Worm (Caenorhabditis elegans): ENCODE data around the gene srg-11.

srg-11 gene

DNA sequence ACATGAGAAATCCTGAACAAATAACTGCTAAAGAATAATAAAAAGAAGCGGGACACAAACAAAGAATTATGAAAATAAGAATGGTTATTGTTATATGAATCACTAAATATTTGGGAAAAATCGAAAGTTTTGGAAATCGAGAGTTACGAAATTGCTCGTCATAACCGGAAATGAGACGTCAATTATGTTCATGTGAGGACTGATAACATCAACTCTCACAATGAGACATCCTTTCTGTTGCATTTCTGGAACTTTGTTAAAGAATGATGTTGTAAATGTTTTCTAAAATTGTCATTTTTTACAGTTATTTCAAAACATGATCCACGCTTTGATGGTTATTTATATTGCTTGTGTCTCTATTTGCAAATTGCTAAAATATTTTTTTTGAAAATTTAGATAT lies 31.9 kb upstream of the srg-11 start, which contains the start of gene T23F11.6:
Gene T23F11.6, minus strand, starts transcription at position 45 of the 400 bp plus-strand sequence.
- TF ChIP-seq ceh-88 (GFP tag; IDR thresholded peaks at IDR 0.05) (no peak), sox-4 (tag; optimal IDR thresholded peaks at IDR 0.05) (no peak), skn-1 (tag; optimal IDR thresholded peaks at IDR 0.05) (no peak), pag-3 (tag; optimal IDR thresholded peaks at IDR 0.05; ENCODE audit: borderline replicate concordance, insufficient read depth) (no peak), nhr-90 (tag; optimal IDR thresholded peaks at IDR 0.05; ENCODE audit: poor library complexity) (no peak), snpc-4 (tag; optimal IDR thresholded peaks at IDR 0.05) (no peak), lir-3 (tag; optimal IDR thresholded peaks at IDR 0.05; ENCODE audit: poor library complexity) (no peak), vab-15 (tag; optimal IDR thresholded peaks at IDR 0.05) (no peak), mef-2 (tag; optimal IDR thresholded peaks at IDR 0.05) (no peak), elt-3 (tag; optimal IDR thresholded peaks at IDR 0.05) (no peak), alr-1 (tag; optimal IDR thresholded peaks at IDR 0.05; ENCODE audit: borderline replicate concordance) (no peak)

ce11 chrIII:4649363-4649768 lies 30.4 kb upstream of the srg-11 start:
- TF ChIP-seq lin-13 (GFP tag; optimal IDR thresholded peaks at IDR 0.05) (peak; percentile 91), F16B12.6 (tag; optimal IDR thresholded peaks at IDR 0.05) (peak; percentile 51), pqm-1 (tag; optimal IDR thresholded peaks at IDR 0.05) (peak; percentile 40), sup-37 (GFP tag; optimal IDR thresholded peaks at IDR 0.05) (peak; percentile 76), lin-15B (tag; optimal IDR thresholded peaks at IDR 0.05) (peak; percentile 60), mab-9 (GFP tag; IDR thresholded peaks at IDR 0.05) (peak; percentile 73), swsn-7 (tag; optimal IDR thresholded peaks at IDR 0.05) (peak; percentile 92), dpl-1 (GFP tag; optimal IDR thresholded peaks at IDR 0.05) (peak; percentile 72 to 78 (median 72)), mdl-1 (tag; optimal IDR thresholded peaks at IDR 0.05) (peak; percentile 94 to 100), fos-1 (tag; optimal IDR thresholded peaks at IDR 0.05) (peak; percentile 65), elt-3 (tag; optimal IDR thresholded peaks at IDR 0.05) (peak in 5 of 6 experiments; percentile 36 to 97 (median 82)), isw-1 (GFP tag; IDR thresholded peaks at IDR 0.05) (peak; percentile 81), C16A3.4 (tag; optimal IDR thresholded peaks at IDR 0.05) (peak; percentile 92), pax-3 (tag; optimal IDR thresholded peaks at IDR 0.05) (peak; percentile 84), xbp-1 (tag; optimal IDR thresholded peaks at IDR 0.05) (peak; percentile 89), blmp-1 (tag; optimal IDR thresholded peaks at IDR 0.05) (peak; percentile 84), hpl-2 (GFP tag; optimal IDR thresholded peaks at IDR 0.05) (peak; percentile 91), aha-1 (tag; optimal IDR thresholded peaks at IDR 0.05) (peak; percentile 55), unc-62 (GFP tag; optimal IDR thresholded peaks at IDR 0.05) (no peak), vab-15 (tag; optimal IDR thresholded peaks at IDR 0.05) (peak; percentile 58), mep-1 (tag; optimal IDR thresholded peaks at IDR 0.05) (peak; percentile 96), ceh-63 (GFP tag; optimal IDR thresholded peaks at IDR 0.05) (no peak), lin-39 (tag; optimal IDR thresholded peaks at IDR 0.05) (peak; percentile 7), efl-3 (GFP tag; optimal IDR thresholded peaks at IDR 0.05) (no peak), nhr-47 (tag; optimal IDR thresholded peaks at IDR 0.05) (peak; percentile 94), egl-27 (tag; optimal IDR thresholded peaks at IDR 0.05) (peak; percentile 84 to 85), aly-2 (tag; optimal IDR thresholded peaks at IDR 0.05) (no peak), nhr-77 (tag; optimal IDR thresholded peaks at IDR 0.05) (peak; percentile 95), nhr-28 (tag; optimal IDR thresholded peaks at IDR 0.05) (peak; percentile 9), hlh-17 (GFP tag; optimal IDR thresholded peaks at IDR 0.05; ENCODE audit: borderline replicate concordance) (no peak), pag-3 (tag; optimal IDR thresholded peaks at IDR 0.05; ENCODE audit: borderline replicate concordance, insufficient read depth) (peak; percentile 12), lir-3 (tag; optimal IDR thresholded peaks at IDR 0.05; ENCODE audit: poor library complexity) (peak; percentile 79), unc-130 (tag; optimal IDR thresholded peaks at IDR 0.05) (peak; percentile 90), lin-35 (GFP tag; optimal IDR thresholded peaks at IDR 0.05) (peak; percentile 83 to 91), fkh-10 (GFP tag; optimal IDR thresholded peaks at IDR 0.05) (no peak), rnt-1 (tag; optimal IDR thresholded peaks at IDR 0.05) (peak; percentile 90), ets-5 (GFP tag; IDR thresholded peaks at IDR 0.05) (no peak), unc-98 (GFP tag; IDR thresholded peaks at IDR 0.05) (peak; percentile 51; the same call in 1 of the 2 replicates), unc-86 (tag; optimal IDR thresholded peaks at IDR 0.05) (peak; percentile 89), alr-1 (tag; optimal IDR thresholded peaks at IDR 0.05; ENCODE audit: borderline replicate concordance) (no peak), nhr-19 (GFP tag; conservative IDR thresholded peaks at IDR 0.05) (peak; percentile 92), nhr-71 (tag; optimal IDR thresholded peaks at IDR 0.05) (peak; percentile 99), nhr-90 (tag; optimal IDR thresholded peaks at IDR 0.05; ENCODE audit: poor library complexity) (peak; percentile 93), nhr-11 (tag; optimal IDR thresholded peaks at IDR 0.05) (peak; percentile 65)
